Worm (Caenorhabditis elegans) whole organism, L4 larva: ENCODE measurements around the gene C03B1.6.

Experiments used
- F44E2.7 ChIP-seq: fragments of 200-800 bp; sonication (Bioruptor generic); IDR thresholded peaks from 2 replicates; pipeline ENCODE4 v2.1.2; 2022; ENCODE audit warnings: missing genetic modification characterization, missing compliant biosample characterization
- T26A8.4 ChIP-seq: fragments of 200-800 bp; sonication (Bioruptor generic); IDR thresholded peaks from 2 replicates; pipeline ENCODE4 v1.3.6; 2022; ENCODE audit warnings: missing genetic modification characterization, missing compliant biosample characterization
- Y75B8A.6 ChIP-seq: fragments of 200-800 bp; sonication (Bioruptor generic); IDR thresholded peaks from 2 replicates; pipeline ENCODE4 v1.3.6; 2022; ENCODE audit warnings: missing genetic modification reagents, missing genetic modification characterization, missing compliant biosample characterization
- ZK546.5 ChIP-seq, 2 experiments: sonication (generic microtip); optimal IDR thresholded peaks; 2 replicates each; lab custom pipeline; 2017; ENCODE audit warnings: missing biosample characterization in 2 of 2, missing genetic modification characterization in 2 of 2
- aha-1 ChIP-seq: fragments of 150-350 bp; peaks from one replicate; lab custom pipeline; 2014; ENCODE audit warnings: missing biosample characterization, missing genetic modification characterization
- attf-4 ChIP-seq: sonication (generic microtip); optimal IDR thresholded peaks from 3 replicates; lab custom pipeline; 2017; ENCODE audit warnings: missing biosample characterization, missing genetic modification characterization
- ceh-20 ChIP-seq: fragments of 200-800 bp; sonication (Bioruptor generic); IDR thresholded peaks from 2 replicates; pipeline ENCODE4 v1.3.6; 2022; ENCODE audit warnings: missing genetic modification reagents, missing genetic modification characterization, missing compliant biosample characterization
- ceh-28 ChIP-seq: fragments of 150-350 bp; optimal IDR thresholded peaks from 2 replicates; lab custom pipeline; 2014; ENCODE audit warnings: missing biosample characterization, missing genetic modification reagents, missing genetic modification characterization
- ceh-32 ChIP-seq: sonication (generic microtip); optimal IDR thresholded peaks from 2 replicates; lab custom pipeline; 2016; ENCODE audit warnings: mild to moderate bottlenecking, missing genetic modification characterization, missing compliant biosample characterization; ENCODE audit not compliant: poor library complexity
- ceh-82 ChIP-seq: sonication (generic microtip); optimal IDR thresholded peaks from 2 replicates; lab custom pipeline; 2017; ENCODE audit warnings: missing biosample characterization, missing genetic modification characterization
- daf-16 ChIP-seq, 3 experiments: sonication (generic microtip); optimal IDR thresholded peaks; 2 replicates each; lab custom pipeline; 2016 to 2017; ENCODE audit warnings: missing genetic modification characterization in 3 of 3, missing genetic modification reagents in 3 of 3, mild to moderate bottlenecking in 2 of 3, missing compliant biosample characterization in 2 of 3, missing biosample characterization in 1 of 3, moderate library complexity in 1 of 3
- daf-19 ChIP-seq: fragments of 200-800 bp; sonication (Bioruptor generic); conservative IDR thresholded peaks from 2 replicates; pipeline ENCODE4 v1.3.6; 2022; ENCODE audit warnings: missing genetic modification characterization, missing compliant biosample characterization
- daf-8 ChIP-seq: fragments of 200-800 bp; sonication (Bioruptor generic); IDR thresholded peaks from 2 replicates; pipeline ENCODE4 v1.3.6; 2022; ENCODE audit warnings: missing genetic modification characterization, missing compliant biosample characterization
- dmd-6 ChIP-seq: fragments of 200-800 bp; sonication (Bioruptor generic); IDR thresholded peaks from 2 replicates; pipeline ENCODE4 v1.3.6; 2022; ENCODE audit warnings: missing genetic modification reagents, missing genetic modification characterization, missing compliant biosample characterization
- egl-43 ChIP-seq: fragments of 200-800 bp; sonication (Bioruptor generic); IDR thresholded peaks from 2 replicates; pipeline ENCODE4 v1.3.6; 2022; ENCODE audit warnings: missing genetic modification reagents, missing genetic modification characterization, missing compliant biosample characterization
- fkh-10 ChIP-seq: fragments of 150-350 bp; optimal IDR thresholded peaks from 2 replicates; lab custom pipeline; 2014; ENCODE audit warnings: missing biosample characterization, missing genetic modification reagents, missing genetic modification characterization
- hlh-30 ChIP-seq: sonication (generic microtip); optimal IDR thresholded peaks from 2 replicates; lab custom pipeline; 2017; ENCODE audit warnings: antibody characterized with exemption, mild to moderate bottlenecking, missing genetic modification characterization, missing compliant biosample characterization; ENCODE audit not compliant: insufficient read depth
- lin-1 ChIP-seq: fragments of 200-800 bp; sonication (Bioruptor generic); IDR thresholded peaks from 2 replicates; pipeline ENCODE4 v1.3.6; 2022; ENCODE audit warnings: missing genetic modification reagents, missing genetic modification characterization, missing compliant biosample characterization
- lin-13 ChIP-seq: fragments of 150-350 bp; optimal IDR thresholded peaks from 2 replicates; lab custom pipeline; 2014; ENCODE audit warnings: missing biosample characterization, missing genetic modification reagents, missing genetic modification characterization
- lin-39 ChIP-seq: fragments of 150-350 bp; optimal IDR thresholded peaks from 2 replicates; lab custom pipeline; 2014; ENCODE audit warnings: missing biosample characterization, missing genetic modification reagents, missing genetic modification characterization
- lir-3 ChIP-seq: sonication (generic microtip); optimal IDR thresholded peaks from 2 replicates; lab custom pipeline; 2016; ENCODE audit warnings: mild to moderate bottlenecking, missing genetic modification characterization, missing compliant biosample characterization
- lsy-2 ChIP-seq, 2 experiments: fragments of 150-350 bp in 1 of 2; sonication (generic microtip) in 1 of 2; optimal IDR thresholded peaks; 2 replicates each; lab custom pipeline; 2014 to 2017; ENCODE audit warnings: missing biosample characterization in 2 of 2, missing genetic modification characterization in 2 of 2
- madf-9 ChIP-seq: fragments of 200-800 bp; sonication (Bioruptor generic); conservative IDR thresholded peaks from 2 replicates; pipeline ENCODE4 v1.3.6; 2022; ENCODE audit warnings: missing genetic modification reagents, missing genetic modification characterization, missing compliant biosample characterization
- mxl-2 ChIP-seq: fragments of 200-800 bp; sonication (Bioruptor generic); conservative IDR thresholded peaks from 2 replicates; pipeline ENCODE4 v1.3.6; 2022; ENCODE audit warnings: missing genetic modification reagents, missing genetic modification characterization, missing compliant biosample characterization
- nhr-10 ChIP-seq: fragments of 150-350 bp; optimal IDR thresholded peaks from 2 replicates; lab custom pipeline; 2014; ENCODE audit warnings: missing biosample characterization, missing genetic modification characterization
- nhr-102 ChIP-seq: sonication (generic microtip); optimal IDR thresholded peaks from 2 replicates; lab custom pipeline; 2016; ENCODE audit warnings: mild to moderate bottlenecking, missing genetic modification characterization, moderate library complexity, missing compliant biosample characterization
- nhr-11 ChIP-seq: fragments of 150-350 bp; optimal IDR thresholded peaks from 2 replicates; lab custom pipeline; 2014; ENCODE audit warnings: missing biosample characterization, missing genetic modification characterization
- nhr-237 ChIP-seq: sonication (generic microtip); optimal IDR thresholded peaks from 2 replicates; lab custom pipeline; 2017; ENCODE audit warnings: missing biosample characterization, missing genetic modification characterization
- nhr-25 ChIP-seq: sonication (generic microtip); optimal IDR thresholded peaks from 2 replicates; lab custom pipeline; 2017; ENCODE audit warnings: missing genetic modification characterization, mild to moderate bottlenecking, missing compliant biosample characterization, antibody characterized with exemption, moderate library complexity, borderline replicate concordance; ENCODE audit not compliant: insufficient read depth
- nhr-41 ChIP-seq: fragments of 200-800 bp; sonication (Bioruptor generic); IDR thresholded peaks from 2 replicates; pipeline ENCODE4 v1.3.6; 2022; ENCODE audit warnings: missing genetic modification reagents, missing genetic modification characterization, missing compliant biosample characterization
- nhr-42 ChIP-seq: fragments of 200-800 bp; sonication (Bioruptor generic); IDR thresholded peaks from 2 replicates; pipeline ENCODE4 v1.3.6; 2022; ENCODE audit warnings: missing genetic modification characterization, missing compliant biosample characterization
- php-3 ChIP-seq: fragments of 200-800 bp; sonication (Bioruptor generic); IDR thresholded peaks from 2 replicates; pipeline ENCODE4 v1.3.6; 2022; ENCODE audit warnings: missing genetic modification reagents, missing genetic modification characterization, missing compliant biosample characterization
- skn-1 ChIP-seq: fragments of 150-350 bp; optimal IDR thresholded peaks from 2 replicates; lab custom pipeline; 2014; ENCODE audit warnings: missing biosample characterization, missing genetic modification characterization
- tra-1 ChIP-seq: fragments of 200-800 bp; sonication (Bioruptor generic); IDR thresholded peaks from 2 replicates; pipeline ENCODE4 v1.3.6; 2022; ENCODE audit warnings: missing genetic modification reagents, missing genetic modification characterization, missing compliant biosample characterization
- unc-130 ChIP-seq: sonication (generic microtip); optimal IDR thresholded peaks from 2 replicates; lab custom pipeline; 2016; ENCODE audit warnings: missing genetic modification reagents, missing genetic modification characterization, missing compliant biosample characterization
- unc-39 ChIP-seq: sonication (generic microtip); optimal IDR thresholded peaks from 2 replicates; lab custom pipeline; 2017; ENCODE audit warnings: missing biosample characterization, missing genetic modification characterization
- unc-62 ChIP-seq, 3 experiments: fragments of 150-350 bp in 1 of 3; sonication (generic microtip); optimal IDR thresholded peaks in 2 of 3; peaks in 1 of 3; 1 replicate in 1 of 3; 2 replicates in 2 of 3; lab custom pipeline; 2014 to 2017; ENCODE audit warnings: missing biosample characterization in 3 of 3, missing genetic modification characterization in 3 of 3, missing genetic modification reagents in 3 of 3, missing genotype in 1 of 3
- zfp-3 ChIP-seq: fragments of 200-800 bp; sonication (Bioruptor generic); conservative IDR thresholded peaks from 2 replicates; pipeline ENCODE4 v1.3.6; 2022; ENCODE audit warnings: missing genetic modification reagents, missing genetic modification characterization, missing compliant biosample characterization
- ztf-11 ChIP-seq: fragments of 150-350 bp; optimal IDR thresholded peaks from 2 replicates; lab custom pipeline; 2014; ENCODE audit warnings: missing biosample characterization, missing genetic modification characterization

The C03B1.6 gene

ce11 chrX:6338446-6338845 lies 11.7 kb upstream of the C03B1.6 start (continued):
- TF ChIP-seq nhr-102 (tag; lab: Kevin White, UChicago) (peak; percentile 43), nhr-25 (tag; lab: Kevin White, UChicago) (no peak), unc-130 (GFP tag; lab: Kevin White, UChicago) (no peak), T26A8.4 (peak; percentile 54; the same call in 1 of the 2 replicates), ZK546.5 (tag; optimal IDR thresholded peaks at IDR 0.05; lab: Kevin White, UChicago) (no peak), lin-13 (GFP tag; lab: Kevin White, UChicago) (no peak), dmd-6 (GFP tag; lab: Robert Waterston, UW) (peak; percentile 86), aha-1 (tag; lab: Kevin White, UChicago) (peak; percentile 83), madf-9 (GFP tag; lab: Robert Waterston, UW) (no peak), ztf-11 (tag; lab: Kevin White, UChicago) (no peak), attf-4 (tag; lab: Kevin White, UChicago) (no peak), nhr-10 (tag; lab: Kevin White, UChicago) (peak; percentile 33), lin-1 (GFP tag; lab: Robert Waterston, UW) (peak; percentile 52; the same call in 1 of the 2 replicates)

ce11 chrX:6341513-6341912 lies 8.6 kb upstream of the C03B1.6 start, which contains the start of gene C03B1.7:
TSS of gene C03B1.7 (plus strand) at chrX:6341813.
- TF ChIP-seq mxl-2 (GFP tag; lab: Robert Waterston, UW) (no peak), php-3 (GFP tag; lab: Robert Waterston, UW) (no peak), Y75B8A.6 (GFP tag; lab: Robert Waterston, UW) (no peak), attf-4 (tag; lab: Kevin White, UChicago) (no peak), nhr-42 (GFP tag; lab: Robert Waterston, UW) (no peak), nhr-237 (tag; lab: Kevin White, UChicago) (no peak), hlh-30 (tag; lab: Kevin White, UChicago) (no peak), fkh-10 (GFP tag; lab: Kevin White, UChicago) (no peak), skn-1 (tag; lab: Kevin White, UChicago) (no peak), daf-19 (GFP tag; lab: Robert Waterston, UW) (no peak), daf-16 (GFP tag; optimal IDR thresholded peaks at IDR 0.05; lab: Kevin White, UChicago) (no peak), daf-16 (tag; optimal IDR thresholded peaks at IDR 0.05; lab: Kevin White, UChicago) (no peak), lir-3 (no peak), daf-8 (GFP tag; lab: Robert Waterston, UW) (no peak), lin-1 (GFP tag; lab: Robert Waterston, UW) (no peak), unc-130 (GFP tag; lab: Kevin White, UChicago) (no peak), nhr-102 (tag; lab: Kevin White, UChicago) (no peak)

ce11 chrX:6345785-6346184 lies 4.3 kb upstream of the C03B1.6 start:
- no peak for TF ChIP-seq nhr-41 (GFP tag; lab: Robert Waterston, UW)
- peak in 1 of 2 experiments; percentile 90 for TF ChIP-seq unc-62 (GFP tag; optimal IDR thresholded peaks at IDR 0.05 in 1 of 2; lab: Kevin White, UChicago)
- TF ChIP-seq unc-62 (tag; optimal IDR thresholded peaks at IDR 0.05; lab: Kevin White, UChicago): no peak

ce11 chrX:6347013-6347412 lies 3.1 kb upstream of the C03B1.6 start, which contains the start of gene C03B1.9:
TSS of gene C03B1.9 (minus strand) at chrX:6347113.
- no peak for TF ChIP-seq tra-1 (GFP tag; lab: Robert Waterston, UW)
- TF ChIP-seq ceh-20: no peak
- no peak for TF ChIP-seq F44E2.7 (GFP tag; lab: Robert Waterston, UW)
- no peak for TF ChIP-seq egl-43
- no peak for TF ChIP-seq ceh-28
- no peak for TF ChIP-seq unc-39 (tag; lab: Kevin White, UChicago)
- TF ChIP-seq daf-8 (GFP tag; lab: Robert Waterston, UW): no peak
- TF ChIP-seq lin-39: no peak
- TF ChIP-seq ceh-32 (tag; lab: Kevin White, UChicago): no peak
- TF ChIP-seq ceh-82 (tag; lab: Kevin White, UChicago): no peak
- TF ChIP-seq lsy-2 (tag; optimal IDR thresholded peaks at IDR 0.05; lab: Kevin White, UChicago): no peak
- TF ChIP-seq zfp-3 (GFP tag; lab: Robert Waterston, UW): no peak
- TF ChIP-seq nhr-11 (tag; lab: Kevin White, UChicago): no peak
